Worm (Caenorhabditis elegans): ENCODE results near the gene cmk-1.

The cmk-1 gene

DNA sequence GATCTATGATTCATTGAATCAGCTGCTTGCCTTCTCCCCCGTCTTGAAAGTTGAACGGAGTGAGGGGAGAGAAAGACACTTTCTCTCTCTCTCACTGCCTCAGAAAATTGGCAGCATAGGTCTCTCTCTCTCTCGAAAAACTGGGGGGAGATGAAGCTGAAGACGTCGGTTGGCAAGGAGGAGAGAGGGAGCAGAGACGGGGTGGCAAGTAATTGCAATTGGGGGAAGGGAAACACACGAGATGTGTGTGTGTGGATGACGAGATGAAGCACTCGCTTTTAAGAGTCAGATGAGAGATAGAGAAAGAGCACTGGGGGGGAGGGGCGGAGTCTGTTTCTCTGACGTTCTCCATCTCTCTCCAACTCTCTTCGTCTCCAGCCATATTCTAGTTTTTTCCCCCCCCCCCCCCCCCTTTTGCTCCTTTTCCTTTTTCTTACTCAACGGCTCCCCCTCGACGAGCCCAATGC lies at the start of gene cmk-1:
Gene cmk-1 (plus strand): TSS at position 417 of the 467 bp plus-strand sequence.
- peak; percentile 51 for TF ChIP-seq snpc-4 (tag; optimal IDR thresholded peaks at IDR 0.05)
- peak; percentile 15 for TF ChIP-seq tbx-2 (tag; optimal IDR thresholded peaks at IDR 0.05)
- peak; percentile 83 for TF ChIP-seq nfya-1 (tag; optimal IDR thresholded peaks at IDR 0.05; ENCODE audit: insufficient read depth)
- TF ChIP-seq ama-1 (optimal IDR thresholded peaks at IDR 0.05), result no peak
- peak; percentile 38 for TF ChIP-seq lin-15B (tag; optimal IDR thresholded peaks at IDR 0.05)
- TF ChIP-seq nhr-77 (tag; optimal IDR thresholded peaks at IDR 0.05), result no peak
- TF ChIP-seq fkh-10 (GFP tag; optimal IDR thresholded peaks at IDR 0.05), result peak; percentile 36
- TF ChIP-seq nhr-11 (tag; optimal IDR thresholded peaks at IDR 0.05), result no peak
- no peak for TF ChIP-seq unc-39 (tag; optimal IDR thresholded peaks at IDR 0.05)
- TF ChIP-seq hmg-11 (tag; optimal IDR thresholded peaks at IDR 0.05), result peak; percentile 64
- TF ChIP-seq lin-39 (tag; optimal IDR thresholded peaks at IDR 0.05), result peak; percentile 68
- no peak for TF ChIP-seq nhr-23 (tag; optimal IDR thresholded peaks at IDR 0.05)
- no peak for TF ChIP-seq nhr-25 (tag; optimal IDR thresholded peaks at IDR 0.05)
- peak; percentile 36 for TF ChIP-seq skn-1 (tag; optimal IDR thresholded peaks at IDR 0.05)
- peak; percentile 33 for TF ChIP-seq egl-5 (tag; optimal IDR thresholded peaks at IDR 0.05)
- TF ChIP-seq unc-62 (GFP tag; optimal IDR thresholded peaks at IDR 0.05), result peak; percentile 47
- no peak for TF ChIP-seq fos-1 (tag; optimal IDR thresholded peaks at IDR 0.05)

DNA sequence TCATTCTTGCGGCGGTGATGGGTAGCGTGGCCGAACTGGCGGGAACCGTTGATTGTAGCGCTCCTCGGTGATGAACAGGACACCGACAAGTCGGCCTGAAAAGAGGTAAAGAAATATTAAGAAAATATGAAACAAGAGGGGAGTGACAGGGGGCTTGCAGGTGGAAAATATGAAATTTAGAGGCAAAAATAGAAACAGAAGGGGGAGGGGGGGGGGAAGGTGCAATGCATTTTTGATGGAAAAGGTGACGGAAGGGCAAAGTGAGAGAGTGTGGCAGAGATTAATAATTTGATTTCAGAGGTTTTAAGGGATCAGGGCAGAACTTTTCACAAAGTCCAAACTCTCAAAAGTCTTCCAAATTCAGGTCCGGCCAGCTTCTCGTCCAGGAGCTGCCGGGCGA lies 42.7 kb upstream of the cmk-1 start, which contains the start of gene frpr-19:
Gene frpr-19 (minus strand): TSS at position 101 of the 400 bp plus-strand sequence.
- no peak for TF ChIP-seq nhr-237 (tag; optimal IDR thresholded peaks at IDR 0.05)
- no peak for TF ChIP-seq nhr-76 (tag; optimal IDR thresholded peaks at IDR 0.05)
- TF ChIP-seq tbx-2 (tag; optimal IDR thresholded peaks at IDR 0.05), result no peak
- TF ChIP-seq nhr-77 (tag; optimal IDR thresholded peaks at IDR 0.05), result no peak
- no peak for TF ChIP-seq ceh-82 (tag; optimal IDR thresholded peaks at IDR 0.05)
- TF ChIP-seq lin-15B (tag; optimal IDR thresholded peaks at IDR 0.05), result no peak
- no peak for TF ChIP-seq nhr-11 (tag; optimal IDR thresholded peaks at IDR 0.05)
- no peak for TF ChIP-seq ztf-4 (tag; optimal IDR thresholded peaks at IDR 0.05)
- TF ChIP-seq daf-12 (tag; optimal IDR thresholded peaks at IDR 0.05), result no peak
- no peak for TF ChIP-seq ceh-28 (tag; optimal IDR thresholded peaks at IDR 0.05)
- TF ChIP-seq egl-27 (tag; optimal IDR thresholded peaks at IDR 0.05), result no peak
- TF ChIP-seq aly-2 (tag; optimal IDR thresholded peaks at IDR 0.05), result no peak

DNA sequence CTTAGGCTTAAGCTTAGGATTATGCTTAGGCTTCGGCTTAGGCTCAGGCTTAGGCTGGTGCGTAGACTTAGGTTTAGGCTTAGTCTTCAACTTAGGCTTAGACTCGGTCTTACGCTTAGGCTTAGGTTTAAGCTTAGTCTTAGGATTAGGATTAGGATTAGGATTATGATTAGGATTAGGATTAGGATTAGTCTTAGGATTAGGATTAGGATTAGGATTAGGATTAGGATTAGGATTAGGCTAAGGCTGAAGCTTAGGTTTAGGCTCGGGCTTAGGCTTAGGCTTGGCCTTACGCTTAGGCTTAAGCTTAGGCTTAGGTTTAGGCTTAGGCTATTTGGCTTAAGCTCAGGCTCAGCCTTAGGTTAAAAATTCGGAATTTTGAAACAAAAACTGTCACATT lies 39.1 kb upstream of the cmk-1 start:
- TF ChIP-seq fkh-2 (tag; optimal IDR thresholded peaks at IDR 0.05) (no peak), nhr-77 (tag; optimal IDR thresholded peaks at IDR 0.05) (no peak), mdl-1 (tag; optimal IDR thresholded peaks at IDR 0.05) (no peak), ZK546.5 (tag; optimal IDR thresholded peaks at IDR 0.05) (no peak)

DNA sequence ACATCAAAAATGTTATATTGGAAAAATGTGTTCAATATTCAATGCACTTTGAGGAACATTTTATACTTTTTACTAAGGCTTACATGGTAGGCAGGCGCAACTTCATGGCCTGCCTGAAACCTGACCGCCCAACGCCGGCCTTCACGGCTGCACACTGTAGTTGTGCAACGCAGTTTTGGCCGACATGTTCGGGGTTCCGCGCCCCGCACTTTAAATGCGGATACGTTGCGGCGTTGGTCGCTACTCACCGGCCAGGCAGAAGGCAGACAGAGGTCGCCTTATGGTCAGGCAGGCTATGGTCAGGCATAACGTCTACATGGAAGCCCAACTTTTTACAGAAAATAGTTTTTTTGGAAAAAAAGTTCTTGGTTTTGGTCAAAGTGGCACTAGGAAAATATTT lies 33.6 kb upstream of the cmk-1 start:
- TF ChIP-seq mdl-1 (tag; optimal IDR thresholded peaks at IDR 0.05), result no peak
- no peak for TF ChIP-seq nhr-43 (tag; optimal IDR thresholded peaks at IDR 0.05; ENCODE audit: poor library complexity, severe bottlenecking)
- no peak for TF ChIP-seq nhr-67 (tag; optimal IDR thresholded peaks at IDR 0.05)
- no peak for TF ChIP-seq ama-1 (optimal IDR thresholded peaks at IDR 0.05)
- TF ChIP-seq lsy-12 (tag; optimal IDR thresholded peaks at IDR 0.05), result no peak
- TF ChIP-seq ztf-4 (tag; optimal IDR thresholded peaks at IDR 0.05), result no peak
- TF ChIP-seq ceh-16 (tag; optimal IDR thresholded peaks at IDR 0.05), result no peak
- no peak for TF ChIP-seq lin-39 (tag; optimal IDR thresholded peaks at IDR 0.05)
- no peak for TF ChIP-seq nhr-76 (tag; optimal IDR thresholded peaks at IDR 0.05)
- no peak for TF ChIP-seq pqm-1 (tag; optimal IDR thresholded peaks at IDR 0.05)
- no peak for TF ChIP-seq ztf-11 (tag; optimal IDR thresholded peaks at IDR 0.05)

DNA sequence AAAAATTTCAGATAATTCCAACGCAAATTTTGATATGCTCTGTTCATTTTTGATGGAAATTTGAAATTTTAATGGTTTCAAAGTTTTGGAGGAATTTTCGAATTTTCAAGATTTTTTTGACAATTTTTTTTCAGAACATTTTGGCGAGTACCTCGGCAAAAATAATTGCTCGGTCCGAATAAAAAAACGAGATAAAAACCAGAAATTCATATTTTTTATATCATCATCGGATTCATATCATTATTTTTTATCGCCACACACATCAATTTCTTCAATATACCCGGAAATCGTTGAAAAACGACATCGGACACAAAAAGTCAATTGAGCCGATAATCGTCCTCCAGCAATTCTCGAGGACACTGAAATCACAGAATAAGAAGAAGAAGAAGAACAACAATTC lies 32.5 kb upstream of the cmk-1 start:
- TF ChIP-seq nhr-43 (tag; optimal IDR thresholded peaks at IDR 0.05; ENCODE audit: poor library complexity, severe bottlenecking), result no peak
- no peak for TF ChIP-seq lin-39 (tag; optimal IDR thresholded peaks at IDR 0.05)
- no peak for TF ChIP-seq ZK546.5 (tag; optimal IDR thresholded peaks at IDR 0.05)
- no peak for TF ChIP-seq hmg-11 (tag; optimal IDR thresholded peaks at IDR 0.05)
- no peak for TF ChIP-seq unc-39 (tag; optimal IDR thresholded peaks at IDR 0.05)
- TF ChIP-seq nfya-1 (tag; optimal IDR thresholded peaks at IDR 0.05; ENCODE audit: insufficient read depth), result no peak
- TF ChIP-seq nhr-25 (tag; optimal IDR thresholded peaks at IDR 0.05), result no peak
- TF ChIP-seq eor-1 (tag; optimal IDR thresholded peaks at IDR 0.05), result no peak
- no peak for TF ChIP-seq ztf-4 (tag; optimal IDR thresholded peaks at IDR 0.05)
- no peak for TF ChIP-seq lsy-12 (tag; optimal IDR thresholded peaks at IDR 0.05)
- no peak for TF ChIP-seq nhr-67 (tag; optimal IDR thresholded peaks at IDR 0.05)
- TF ChIP-seq nhr-28 (tag; optimal IDR thresholded peaks at IDR 0.05), result no peak
- TF ChIP-seq fkh-10 (GFP tag; optimal IDR thresholded peaks at IDR 0.05), result no peak
- no peak for TF ChIP-seq nhr-11 (tag; optimal IDR thresholded peaks at IDR 0.05)
- TF ChIP-seq tbx-2 (tag; optimal IDR thresholded peaks at IDR 0.05), result no peak
- TF ChIP-seq R02D3.7 (tag; optimal IDR thresholded peaks at IDR 0.05), result no peak
- no peak for TF ChIP-seq nhr-12 (tag; optimal IDR thresholded peaks at IDR 0.05)
- no peak for TF ChIP-seq lin-15B (tag; optimal IDR thresholded peaks at IDR 0.05)
- no peak for TF ChIP-seq elt-3 (tag; optimal IDR thresholded peaks at IDR 0.05)
- no peak for TF ChIP-seq nhr-237 (tag; optimal IDR thresholded peaks at IDR 0.05)

Data from whole organism, L3 larva.